Worm (Caenorhabditis elegans) whole organism, L2 larva: ENCODE results near the gene F20A1.6.

Experiments
- ZK546.5 ChIP-seq: sonication (generic microtip); optimal IDR thresholded peaks from 2 replicates; lab custom pipeline; 2017; ENCODE audit warnings: missing biosample characterization, missing genetic modification characterization
- egl-27 ChIP-seq: sonication (generic microtip); optimal IDR thresholded peaks from 3 replicates; lab custom pipeline; 2017; ENCODE audit warnings: missing biosample characterization, missing genetic modification reagents, missing genetic modification characterization
- fos-1 ChIP-seq: fragments of 150-350 bp; optimal IDR thresholded peaks from 2 replicates; lab custom pipeline; 2014; ENCODE audit warnings: missing biosample characterization, missing genetic modification characterization
- nhr-237 ChIP-seq: fragments of 150-350 bp; optimal IDR thresholded peaks from 2 replicates; lab custom pipeline; 2014; ENCODE audit warnings: missing biosample characterization, missing genetic modification characterization
- skn-1 ChIP-seq: sonication (generic microtip); optimal IDR thresholded peaks from 2 replicates; lab custom pipeline; 2017; ENCODE audit warnings: missing biosample characterization, missing genetic modification characterization
- snpc-4 ChIP-seq: fragments of 150-350 bp; optimal IDR thresholded peaks from 2 replicates; lab custom pipeline; 2014; ENCODE audit warnings: missing biosample characterization, missing genetic modification characterization
- ztf-4 ChIP-seq: fragments of 150-350 bp; optimal IDR thresholded peaks from 2 replicates; lab custom pipeline; 2014; ENCODE audit warnings: missing biosample characterization, missing genetic modification characterization

DNA sequence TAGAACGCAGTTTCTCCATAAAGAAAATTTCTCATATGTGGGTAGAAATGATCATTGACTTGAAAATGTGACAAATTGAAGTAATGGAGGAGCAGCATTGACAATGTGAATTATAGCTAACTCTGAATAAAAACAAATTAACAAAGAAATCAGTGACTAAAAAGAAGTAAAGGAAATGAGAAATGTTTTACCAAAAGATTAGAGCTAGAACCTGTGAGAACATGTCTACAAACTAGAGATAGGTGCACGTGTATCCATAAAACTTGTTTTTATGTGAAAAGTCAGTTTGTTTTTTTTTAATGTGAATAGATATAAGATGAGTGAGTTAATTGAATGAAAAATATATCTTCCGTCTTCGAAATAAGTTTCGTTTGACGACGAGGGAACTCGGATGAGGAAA lies 47.9 kb downstream of the F20A1.6 start, which contains the start of gene sre-12:
- TF ChIP-seq nhr-237 (no peak), ztf-4 (no peak), skn-1 (no peak), ZK546.5 (tag; lab: Kevin White, UChicago) (no peak), egl-27 (no peak), snpc-4 (tag; lab: Kevin White, UChicago) (no peak), fos-1 (tag; lab: Kevin White, UChicago) (no peak)
